Fruit fly (Drosophila melanogaster) whole organism, embryonic: Measurements from ENCODE around the gene CG12056.

Source experiments
- Aef1 ChIP-seq: fragments of 200-800 bp; sonication (Bioruptor generic); IDR thresholded peaks from 3 replicates; pipeline ENCODE4 v1.3.6; 2022; ENCODE audit warnings: missing biosample characterization, missing genetic modification characterization
- Atf3 ChIP-seq: fragments of 200-800 bp; sonication (Bioruptor generic); optimal IDR thresholded peaks from 3 replicates; lab custom pipeline; 2016; ENCODE audit warnings: missing biosample characterization, missing genetic modification characterization
- C15 ChIP-seq: fragments of 200-800 bp; sonication (Bioruptor generic); IDR thresholded peaks from 3 replicates; pipeline ENCODE4 v1.3.6; 2022; ENCODE audit warnings: missing biosample characterization, missing genetic modification characterization
- CG10274 ChIP-seq: fragments of 200-800 bp; sonication (Bioruptor generic); optimal IDR thresholded peaks from 3 replicates; lab custom pipeline; 2017; ENCODE audit warnings: missing biosample characterization, mild to moderate bottlenecking, missing genetic modification characterization
- CG11456 ChIP-seq: fragments of 200-800 bp; sonication (Bioruptor generic); IDR thresholded peaks from 3 replicates; pipeline ENCODE4 v1.3.6; 2022; ENCODE audit warnings: missing biosample characterization, missing genetic modification characterization
- CG12299 ChIP-seq: fragments of 200-800 bp; sonication (Bioruptor generic); optimal IDR thresholded peaks from 2 replicates; lab custom pipeline; 2018; ENCODE audit warnings: missing biosample characterization, mild to moderate bottlenecking, missing genetic modification characterization
- CG14710 ChIP-seq: fragments of 200-800 bp; sonication (Bioruptor generic); optimal IDR thresholded peaks from 3 replicates; lab custom pipeline; 2019; ENCODE audit warnings: missing biosample characterization, mild to moderate bottlenecking, missing genetic modification characterization, moderate library complexity
- CG15269 ChIP-seq: fragments of 200-800 bp; sonication (Bioruptor generic); optimal IDR thresholded peaks from 2 replicates; lab custom pipeline; 2018; ENCODE audit warnings: missing biosample characterization, mild to moderate bottlenecking, missing genetic modification characterization, moderate library complexity
- CG15601 ChIP-seq: fragments of 200-800 bp; sonication (Bioruptor generic); optimal IDR thresholded peaks from 3 replicates; lab custom pipeline; 2019; ENCODE audit warnings: missing biosample characterization, mild to moderate bottlenecking, missing genetic modification characterization, moderate library complexity
- CG17328 ChIP-seq: fragments of 200-800 bp; sonication (Bioruptor generic); IDR thresholded peaks from 2 replicates; pipeline ENCODE4 v1.3.6; 2022; ENCODE audit warnings: missing biosample characterization, missing genetic modification characterization
- CG17385 ChIP-seq: fragments of 200-800 bp; sonication (Bioruptor generic); optimal IDR thresholded peaks from 3 replicates; lab custom pipeline; 2018; ENCODE audit warnings: missing biosample characterization, mild to moderate bottlenecking, missing genetic modification characterization
- CG17612 ChIP-seq: fragments of 200-800 bp; sonication (Bioruptor generic); IDR thresholded peaks from 2 replicates; pipeline ENCODE4 v1.3.6; 2022; ENCODE audit warnings: missing biosample characterization, missing genetic modification characterization
- CG18011 ChIP-seq: fragments of 200-800 bp; sonication (Bioruptor generic); optimal IDR thresholded peaks from 2 replicates; lab custom pipeline; 2017; ENCODE audit warnings: missing biosample characterization, missing genetic modification characterization, mild to moderate bottlenecking, moderate library complexity, missing genotype
- CG18476 ChIP-seq: fragments of 200-800 bp; sonication (Bioruptor generic); optimal IDR thresholded peaks from 2 replicates; lab custom pipeline; 2016; ENCODE audit warnings: missing biosample characterization, mild to moderate bottlenecking, missing genetic modification characterization
- CG32532 ChIP-seq: fragments of 200-800 bp; sonication (Bioruptor generic); IDR thresholded peaks from 2 replicates; pipeline ENCODE4 v1.3.6; 2022; ENCODE audit warnings: missing biosample characterization, missing genetic modification characterization
- CG3281 ChIP-seq: fragments of 200-800 bp; sonication (Bioruptor generic); optimal IDR thresholded peaks from 3 replicates; lab custom pipeline; 2017; ENCODE audit warnings: missing biosample characterization, mild to moderate bottlenecking, missing genetic modification characterization
- CG43689 ChIP-seq: fragments of 200-800 bp; sonication (Bioruptor generic); IDR thresholded peaks from 2 replicates; pipeline ENCODE4 v1.3.6; 2022; ENCODE audit warnings: missing biosample characterization, missing genetic modification characterization
- CG4424 ChIP-seq: fragments of 200-800 bp; sonication (Bioruptor generic); optimal IDR thresholded peaks from 3 replicates; lab custom pipeline; 2016; ENCODE audit warnings: missing biosample characterization, missing genetic modification characterization
- CG6813 ChIP-seq: fragments of 200-800 bp; sonication (Bioruptor generic); optimal IDR thresholded peaks from 2 replicates; lab custom pipeline; 2017; ENCODE audit warnings: missing biosample characterization, missing genetic modification characterization, mild to moderate bottlenecking, moderate library complexity, missing genetic modification reagents
- CG7372 ChIP-seq: fragments of 200-800 bp; sonication (Bioruptor generic); IDR thresholded peaks from 2 replicates; pipeline ENCODE4 v1.3.6; 2022; ENCODE audit warnings: missing biosample characterization, missing genetic modification characterization
- CG7745 ChIP-seq: fragments of 200-800 bp; sonication (Bioruptor generic); optimal IDR thresholded peaks from 2 replicates; lab custom pipeline; 2018; ENCODE audit warnings: missing biosample characterization, mild to moderate bottlenecking, missing genetic modification characterization, moderate library complexity
- CG8089 ChIP-seq: fragments of 200-800 bp; sonication (Bioruptor generic); optimal IDR thresholded peaks from 3 replicates; lab custom pipeline; 2016; ENCODE audit warnings: missing biosample characterization, missing genetic modification characterization
- CG9215 ChIP-seq: fragments of 200-800 bp; sonication (Bioruptor generic); IDR thresholded peaks from 2 replicates; pipeline ENCODE4 v1.3.6; 2022; ENCODE audit warnings: missing biosample characterization, missing genetic modification characterization
- CG9609 ChIP-seq: fragments of 200-800 bp; sonication (Bioruptor generic); optimal IDR thresholded peaks from 3 replicates; lab custom pipeline; 2016; ENCODE audit warnings: missing biosample characterization, missing genetic modification characterization
- CoRest ChIP-seq: fragments of 200-800 bp; sonication (Bioruptor generic); optimal IDR thresholded peaks from 3 replicates; lab custom pipeline; 2018; ENCODE audit warnings: missing biosample characterization, mild to moderate bottlenecking, missing genetic modification characterization, moderate library complexity
- Dfd ChIP-seq, 2 experiments: fragments of >200 bp; optimal IDR thresholded peaks; 2 replicates each; lab custom pipeline; 2017; ENCODE audit warnings: missing biosample characterization in 2 of 2, missing genetic modification characterization in 2 of 2
- Fer3 ChIP-seq: fragments of 200-800 bp; sonication (Bioruptor generic); optimal IDR thresholded peaks from 2 replicates; lab custom pipeline; 2018; ENCODE audit warnings: missing biosample characterization, mild to moderate bottlenecking, missing genetic modification characterization, moderate library complexity
- Hr39 ChIP-seq: fragments of >200 bp; optimal IDR thresholded peaks from 2 replicates; lab custom pipeline; 2017
- MBD-R2 ChIP-seq: fragments of 200-800 bp; sonication (Bioruptor generic); IDR thresholded peaks from 2 replicates; pipeline ENCODE4 v1.3.6; 2022; ENCODE audit warnings: missing biosample characterization, missing genetic modification characterization
- MTF-1 ChIP-seq: fragments of 200-800 bp; sonication (Bioruptor generic); optimal IDR thresholded peaks from 2 replicates; lab custom pipeline; 2018; ENCODE audit warnings: missing biosample characterization, mild to moderate bottlenecking, missing genetic modification characterization, borderline replicate concordance
- NC2α ChIP-seq: fragments of 200-800 bp; sonication (Bioruptor generic); optimal IDR thresholded peaks from 2 replicates; lab custom pipeline; 2016; ENCODE audit warnings: missing biosample characterization, missing genetic modification characterization
- Pdp1 ChIP-seq, 2 experiments: fragments of 200-800 bp; sonication (Bioruptor generic); optimal IDR thresholded peaks; 3 replicates each; lab custom pipeline; 2016; ENCODE audit warnings: missing biosample characterization in 2 of 2, missing genetic modification characterization in 2 of 2, mild to moderate bottlenecking in 1 of 2, moderate library complexity in 1 of 2
- Sry-β ChIP-seq: fragments of 200-800 bp; sonication (Bioruptor generic); optimal IDR thresholded peaks from 2 replicates; lab custom pipeline; 2018; ENCODE audit warnings: missing biosample characterization, mild to moderate bottlenecking, missing genetic modification characterization, moderate library complexity
- Sry-δ ChIP-seq: fragments of 200-800 bp; sonication (Bioruptor generic); optimal IDR thresholded peaks from 2 replicates; lab custom pipeline; 2016; ENCODE audit warnings: missing biosample characterization, missing genetic modification characterization
- Tbp ChIP-seq: fragments of >200 bp; optimal IDR thresholded peaks from 2 replicates; lab custom pipeline; 2018; ENCODE audit warnings: missing biosample characterization, missing genetic modification characterization
- Usf ChIP-seq: fragments of 200-800 bp; sonication (Bioruptor generic); optimal IDR thresholded peaks from 2 replicates; lab custom pipeline; 2017; ENCODE audit warnings: missing genotype, missing biosample characterization, missing genetic modification characterization
- al ChIP-seq: fragments of 200-800 bp; sonication (Bioruptor generic); IDR thresholded peaks from 2 replicates; pipeline ENCODE4 v1.3.6; 2022; ENCODE audit warnings: missing biosample characterization, missing genetic modification characterization
- bab2 ChIP-seq: fragments of 200-800 bp; sonication (Bioruptor generic); optimal IDR thresholded peaks from 2 replicates; lab custom pipeline; 2016; ENCODE audit warnings: missing biosample characterization, missing genetic modification characterization
- cad ChIP-seq: fragments of >200 bp; optimal IDR thresholded peaks from 2 replicates; lab custom pipeline; 2017; ENCODE audit warnings: missing biosample characterization, missing genetic modification characterization
- corto ChIP-seq: fragments of 200-800 bp; sonication (Bioruptor generic); optimal IDR thresholded peaks from 2 replicates; lab custom pipeline; 2016; ENCODE audit warnings: missing biosample characterization, mild to moderate bottlenecking, missing genetic modification characterization, moderate library complexity
- dati ChIP-seq: fragments of 200-800 bp; sonication (Bioruptor generic); IDR thresholded peaks from 2 replicates; pipeline ENCODE4 v1.3.6; 2022; ENCODE audit warnings: missing biosample characterization, missing genetic modification characterization
- eyg ChIP-seq: fragments of 200-800 bp; sonication (Bioruptor generic); optimal IDR thresholded peaks from 3 replicates; lab custom pipeline; 2016; ENCODE audit warnings: missing biosample characterization, missing genetic modification characterization
- fd102C ChIP-seq: fragments of 200-800 bp; sonication (Bioruptor generic); optimal IDR thresholded peaks from 2 replicates; lab custom pipeline; 2018; ENCODE audit warnings: missing biosample characterization, mild to moderate bottlenecking, missing genetic modification characterization, moderate library complexity
- kah ChIP-seq: fragments of 200-800 bp; sonication (Bioruptor generic); optimal IDR thresholded peaks from 2 replicates; lab custom pipeline; 2018; ENCODE audit warnings: missing biosample characterization, mild to moderate bottlenecking, missing genetic modification characterization
- lmd ChIP-seq: fragments of 200-800 bp; sonication (Bioruptor generic); IDR thresholded peaks from 2 replicates; pipeline ENCODE4 v1.3.6; 2022; ENCODE audit warnings: missing biosample characterization, missing genetic modification characterization
- pum ChIP-seq: fragments of 200-800 bp; sonication (Bioruptor generic); optimal IDR thresholded peaks from 2 replicates; lab custom pipeline; 2016; ENCODE audit warnings: missing biosample characterization, missing genetic modification characterization
- slp2 ChIP-seq: fragments of 200-800 bp; sonication (Bioruptor generic); optimal IDR thresholded peaks from 2 replicates; lab custom pipeline; 2016; ENCODE audit warnings: missing biosample characterization, missing genetic modification characterization
- sug ChIP-seq: fragments of 200-800 bp; optimal IDR thresholded peaks from 2 replicates; lab custom pipeline; 2019; ENCODE audit warnings: missing biosample characterization, mild to moderate bottlenecking, missing genetic modification characterization, moderate library complexity
- tgo ChIP-seq: fragments of 200-800 bp; sonication (Bioruptor generic); IDR thresholded peaks from 3 replicates; pipeline ENCODE4 v1.3.6; 2022; ENCODE audit warnings: missing biosample characterization, missing genetic modification characterization
- tll ChIP-seq, 2 experiments: fragments of 200-800 bp in 1 of 2; fragments of >200 bp in 1 of 2; sonication (Bioruptor generic) in 1 of 2; optimal IDR thresholded peaks; 2 replicates each; lab custom pipeline; 2017 to 2019; ENCODE audit warnings: missing biosample characterization in 2 of 2, missing genetic modification characterization in 2 of 2, mild to moderate bottlenecking in 1 of 2, moderate library complexity in 1 of 2
- zen2 ChIP-seq: fragments of 200-800 bp; sonication (Bioruptor generic); IDR thresholded peaks from 3 replicates; pipeline ENCODE4 v1.3.6; 2022; ENCODE audit warnings: missing biosample characterization, missing genetic modification characterization; ENCODE audit not compliant: partially characterized antibody

Gene CG12056

DNA sequence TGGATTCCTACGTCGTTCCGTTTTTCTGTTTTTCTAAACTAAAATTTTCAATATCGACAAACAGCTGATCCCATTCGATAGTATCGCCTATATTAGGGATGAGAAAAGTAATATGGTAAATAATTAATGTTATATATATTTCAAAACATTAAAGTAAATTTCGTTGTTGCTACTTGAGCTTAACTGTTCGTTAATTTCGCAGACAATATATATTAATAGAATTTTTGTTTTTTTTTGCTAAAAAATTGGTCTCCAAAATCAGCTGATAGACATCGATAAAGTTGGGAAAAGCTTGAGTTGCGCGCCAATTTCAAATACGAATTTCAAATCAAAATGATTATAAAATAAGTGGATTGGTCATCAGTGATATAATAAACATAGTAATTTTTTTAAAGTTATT, 3.9 kb downstream of the CG12056 start, which contains the start of gene CG12118 (continued):
- TF ChIP-seq CG18011 (peak; percentile 62), bab2 (GFP tag; lab: Kevin White, UChicago) (peak; percentile 40), zen2 (GFP tag; lab: Robert Waterston, UW) (peak; percentile 69; the same call in 1 of the 3 replicates), CG15601 (tag; lab: Kevin White, UChicago) (peak; percentile 77), eyg (GFP tag; lab: Kevin White, UChicago) (no peak), CG3281 (GFP tag; lab: Kevin White, UChicago) (peak; percentile 47), Fer3 (tag; lab: Kevin White, UChicago) (peak; percentile 75), MTF-1 (GFP tag; lab: Kevin White, UChicago) (no peak), CG12299 (tag; lab: Kevin White, UChicago) (peak; percentile 51), fd102C (GFP tag; lab: Kevin White, UChicago) (no peak), Tbp (GFP tag; lab: Kevin White, UChicago) (no peak), cad (GFP tag; lab: Kevin White, UChicago) (no peak), Sry-β (no peak), NC2α (no peak), Sry-δ (GFP tag; lab: Kevin White, UChicago) (peak; percentile 79), slp2 (GFP tag; lab: Kevin White, UChicago) (no peak), kah (GFP tag; lab: Kevin White, UChicago) (no peak), Dfd (GFP tag; optimal IDR thresholded peaks at IDR 0.05; lab: Kevin White, UChicago) (no peak), CG10274 (GFP tag; lab: Kevin White, UChicago) (no peak), pum (no peak), Pdp1 (GFP tag; optimal IDR thresholded peaks at IDR 0.05; lab: Kevin White, UChicago) (peak; percentile 35 to 52), CG15269 (tag; lab: Kevin White, UChicago) (peak; percentile 75), sug (peak; percentile 57), CG32532 (GFP tag; lab: Robert Waterston, UW) (peak; percentile 82), corto (GFP tag; lab: Kevin White, UChicago) (peak; percentile 68), dati (no peak), CG17328 (peak; percentile 86), CoRest (peak; percentile 84), CG9215 (GFP tag; lab: Robert Waterston, UW) (peak; percentile 60), CG43689 (GFP tag; lab: Robert Waterston, UW) (peak; percentile 45; the same call in 1 of the 2 replicates), al (GFP tag; lab: Robert Waterston, UW) (peak; percentile 86), Usf (GFP tag; lab: Kevin White, UChicago) (no peak), Aef1 (peak; percentile 75), CG6813 (GFP tag; lab: Kevin White, UChicago) (peak; percentile 17), tll (GFP tag; optimal IDR thresholded peaks at IDR 0.05; lab: Kevin White, UChicago) (no peak), CG7372 (GFP tag; lab: Robert Waterston, UW) (peak; percentile 77), CG9609 (peak; percentile 7), CG4424 (GFP tag; lab: Kevin White, UChicago) (peak; percentile 77), CG18476 (peak; percentile 73), MBD-R2 (GFP tag; lab: Robert Waterston, UW) (peak; percentile 87), CG14710 (peak; percentile 88), CG7745 (tag; lab: Kevin White, UChicago) (no peak), CG17612 (GFP tag; lab: Robert Waterston, UW) (peak; percentile 65), lmd (GFP tag; lab: Robert Waterston, UW) (peak; percentile 68), tgo (peak; percentile 79), Hr39 (lab: Kevin White, UChicago) (no peak), CG11456 (GFP tag; lab: Robert Waterston, UW) (peak; percentile 81), Atf3 (GFP tag; lab: Kevin White, UChicago) (no peak), C15 (GFP tag; lab: Robert Waterston, UW) (peak; percentile 61; the same call in 1 of the 3 replicates), CG17385 (GFP tag; lab: Kevin White, UChicago) (peak; percentile 71), CG8089 (GFP tag; lab: Kevin White, UChicago) (no peak)
